Fruit fly (Drosophila melanogaster) whole organism, embryonic: ENCODE measurements around the gene CG2533.

Experiments used
- Ada2b ChIP-seq: fragments of 200-800 bp; sonication (Bioruptor generic); IDR thresholded peaks from 2 replicates; pipeline ENCODE4 v1.3.6; 2022; ENCODE audit warnings: missing biosample characterization, missing genetic modification characterization
- CG10267 ChIP-seq: fragments of 200-800 bp; sonication (Bioruptor generic); optimal IDR thresholded peaks from 2 replicates; lab custom pipeline; 2018; ENCODE audit warnings: missing biosample characterization, mild to moderate bottlenecking, missing genetic modification characterization, moderate library complexity
- CG12071 ChIP-seq: fragments of 200-800 bp; sonication (Bioruptor generic); optimal IDR thresholded peaks from 3 replicates; lab custom pipeline; 2018; ENCODE audit warnings: missing biosample characterization, mild to moderate bottlenecking, missing genetic modification characterization
- CG12659 ChIP-seq: fragments of 200-800 bp; sonication (Bioruptor generic); optimal IDR thresholded peaks from 3 replicates; lab custom pipeline; 2017; ENCODE audit warnings: mild to moderate bottlenecking, missing biosample characterization, missing genetic modification reagents, missing genetic modification characterization
- CG15479 ChIP-seq: fragments of 200-800 bp; sonication (Bioruptor generic); optimal IDR thresholded peaks from 3 replicates; lab custom pipeline; 2019; ENCODE audit warnings: missing biosample characterization, mild to moderate bottlenecking, missing genetic modification characterization, moderate library complexity
- CG1602 ChIP-seq: fragments of 200-800 bp; sonication (Bioruptor generic); optimal IDR thresholded peaks from 3 replicates; lab custom pipeline; 2016; ENCODE audit warnings: missing biosample characterization, missing genetic modification characterization
- CG30403 ChIP-seq: fragments of 200-800 bp; sonication (Bioruptor generic); optimal IDR thresholded peaks from 3 replicates; lab custom pipeline; 2016; ENCODE audit warnings: missing biosample characterization, missing genetic modification characterization
- CG30431 ChIP-seq: fragments of 200-800 bp; sonication (Bioruptor generic); optimal IDR thresholded peaks from 2 replicates; lab custom pipeline; 2017; ENCODE audit warnings: missing biosample characterization, missing genetic modification characterization
- CG3847 ChIP-seq: fragments of 200-800 bp; sonication (Bioruptor generic); IDR thresholded peaks from 2 replicates; pipeline ENCODE4 v1.3.6; 2022; ENCODE audit warnings: missing biosample characterization, missing genetic modification characterization
- CG4424 ChIP-seq: fragments of 200-800 bp; sonication (Bioruptor generic); optimal IDR thresholded peaks from 3 replicates; lab custom pipeline; 2016; ENCODE audit warnings: missing biosample characterization, missing genetic modification characterization
- CG6654 ChIP-seq: fragments of 200-800 bp; sonication (Bioruptor generic); optimal IDR thresholded peaks from 2 replicates; lab custom pipeline; 2017; ENCODE audit warnings: missing biosample characterization, mild to moderate bottlenecking, missing genetic modification characterization
- CG6813 ChIP-seq: fragments of 200-800 bp; sonication (Bioruptor generic); optimal IDR thresholded peaks from 2 replicates; lab custom pipeline; 2017; ENCODE audit warnings: missing biosample characterization, missing genetic modification characterization, mild to moderate bottlenecking, moderate library complexity, missing genetic modification reagents
- CG7357 ChIP-seq: fragments of 200-800 bp; sonication (Bioruptor generic); IDR thresholded peaks from 3 replicates; pipeline ENCODE4 v1.3.6; 2022; ENCODE audit warnings: missing biosample characterization, missing genetic modification characterization
- CG7372 ChIP-seq: fragments of 200-800 bp; sonication (Bioruptor generic); IDR thresholded peaks from 2 replicates; pipeline ENCODE4 v1.3.6; 2022; ENCODE audit warnings: missing biosample characterization, missing genetic modification characterization
- CG9817 ChIP-seq: fragments of 200-800 bp; sonication (Bioruptor generic); optimal IDR thresholded peaks from 2 replicates; lab custom pipeline; 2018; ENCODE audit warnings: missing biosample characterization, mild to moderate bottlenecking, missing genetic modification characterization, moderate library complexity
- CHES-1-like ChIP-seq: fragments of 200-800 bp; sonication (Bioruptor generic); optimal IDR thresholded peaks from 2 replicates; lab custom pipeline; 2016; ENCODE audit warnings: missing biosample characterization, missing genetic modification characterization
- CrebB ChIP-seq: fragments of 200-800 bp; sonication (Bioruptor generic); optimal IDR thresholded peaks from 3 replicates; lab custom pipeline; 2018; ENCODE audit warnings: missing biosample characterization, mild to moderate bottlenecking, missing genetic modification characterization
- Dbx ChIP-seq: fragments of 200-800 bp; sonication (Bioruptor generic); IDR thresholded peaks from 3 replicates; pipeline ENCODE4 v1.3.6; 2022; ENCODE audit warnings: missing biosample characterization, missing genetic modification characterization
- Deaf1 ChIP-seq: fragments of 200-800 bp; optimal IDR thresholded peaks from 3 replicates; lab custom pipeline; 2019; ENCODE audit warnings: missing biosample characterization, mild to moderate bottlenecking, missing genetic modification characterization, moderate library complexity
- ERR ChIP-seq: fragments of 200-800 bp; sonication (Bioruptor generic); optimal IDR thresholded peaks from 2 replicates; lab custom pipeline; 2016; ENCODE audit warnings: missing biosample characterization, missing genetic modification characterization
- Ets65A ChIP-seq: fragments of 200-800 bp; sonication (Bioruptor generic); peaks from one replicate; lab custom pipeline; 2016; ENCODE audit warnings: missing biosample characterization, missing genetic modification characterization
- Hr3 ChIP-seq: fragments of 200-800 bp; sonication (Bioruptor generic); optimal IDR thresholded peaks from 3 replicates; lab custom pipeline; 2016; ENCODE audit warnings: missing biosample characterization, missing genetic modification characterization
- Lhr ChIP-seq: fragments of 200-800 bp; sonication (Bioruptor generic); optimal IDR thresholded peaks from 3 replicates; lab custom pipeline; 2017; ENCODE audit warnings: mild to moderate bottlenecking, missing biosample characterization, missing genetic modification reagents, missing genetic modification characterization
- Mad ChIP-seq: fragments of 200-800 bp; sonication (Bioruptor generic); optimal IDR thresholded peaks from 2 replicates; lab custom pipeline; 2016; ENCODE audit warnings: missing biosample characterization, missing genetic modification characterization
- Max ChIP-seq: fragments of 200-800 bp; sonication (Bioruptor generic); optimal IDR thresholded peaks from 2 replicates; lab custom pipeline; 2016; ENCODE audit warnings: missing biosample characterization, mild to moderate bottlenecking, missing genetic modification characterization
- Meics ChIP-seq: fragments of 200-800 bp; sonication (Bioruptor generic); optimal IDR thresholded peaks from 2 replicates; lab custom pipeline; 2017; ENCODE audit warnings: missing biosample characterization, mild to moderate bottlenecking, missing genetic modification characterization
- Mrtf ChIP-seq: fragments of 200-800 bp; sonication (Bioruptor generic); IDR thresholded peaks from 3 replicates; pipeline ENCODE4 v1.3.6; 2022; ENCODE audit warnings: missing biosample characterization, missing genetic modification characterization
- Ssrp ChIP-seq: fragments of 200-800 bp; sonication (Bioruptor generic); optimal IDR thresholded peaks from 2 replicates; lab custom pipeline; 2018; ENCODE audit warnings: missing biosample characterization, mild to moderate bottlenecking, missing genetic modification characterization, moderate library complexity
- Vsx1 ChIP-seq: fragments of 200-800 bp; sonication (Bioruptor generic); optimal IDR thresholded peaks from 2 replicates; lab custom pipeline; 2017; ENCODE audit warnings: missing biosample characterization, mild to moderate bottlenecking, missing genetic modification characterization, missing genetic modification reagents
- Xbp1 ChIP-seq: fragments of 200-800 bp; sonication (Bioruptor generic); optimal IDR thresholded peaks from 3 replicates; lab custom pipeline; 2016; ENCODE audit warnings: missing biosample characterization, mild to moderate bottlenecking, missing genetic modification characterization
- ato ChIP-seq: fragments of 200-800 bp; sonication (Bioruptor generic); IDR thresholded peaks from 2 replicates; pipeline ENCODE4 v1.3.6; 2022; ENCODE audit warnings: missing biosample characterization, missing genetic modification characterization; ENCODE audit not compliant: partially characterized antibody
- bcd ChIP-seq: fragments of 200-800 bp; sonication (Bioruptor generic); optimal IDR thresholded peaks from 2 replicates; lab custom pipeline; 2017; ENCODE audit warnings: missing biosample characterization, mild to moderate bottlenecking, missing genetic modification characterization
- dan ChIP-seq: fragments of 200-800 bp; sonication (Bioruptor generic); IDR thresholded peaks from 2 replicates; pipeline ENCODE4 v1.3.6; 2022; ENCODE audit warnings: missing biosample characterization, missing genetic modification characterization
- dysf ChIP-seq: fragments of 200-800 bp; sonication (Bioruptor generic); IDR thresholded peaks from 3 replicates; pipeline ENCODE4 v1.3.6; 2022; ENCODE audit warnings: missing biosample characterization, missing genetic modification characterization
- gsb ChIP-seq: fragments of 200-800 bp; sonication (Bioruptor generic); IDR thresholded peaks from 2 replicates; pipeline ENCODE4 v1.3.6; 2022; ENCODE audit warnings: missing biosample characterization, missing genetic modification characterization
- ham ChIP-seq: fragments of 200-800 bp; sonication (Bioruptor generic); IDR thresholded peaks from 2 replicates; pipeline ENCODE4 v1.3.6; 2022; ENCODE audit warnings: missing biosample characterization, missing genetic modification characterization
- ken ChIP-seq: fragments of 200-800 bp; sonication (Bioruptor generic); IDR thresholded peaks from 3 replicates; pipeline ENCODE4 v1.3.6; 2022; ENCODE audit warnings: missing biosample characterization, missing genetic modification characterization
- nerfin-2 ChIP-seq: fragments of 200-800 bp; sonication (Bioruptor generic); IDR thresholded peaks from 2 replicates; pipeline ENCODE4 v1.3.6; 2022; ENCODE audit warnings: missing biosample characterization, missing genetic modification characterization; ENCODE audit not compliant: partially characterized antibody
- nom ChIP-seq: fragments of 200-800 bp; sonication (Bioruptor generic); optimal IDR thresholded peaks from 2 replicates; lab custom pipeline; 2017; ENCODE audit warnings: missing biosample characterization, missing genetic modification characterization, mild to moderate bottlenecking, moderate library complexity, missing genetic modification reagents
- pita ChIP-seq: fragments of 200-800 bp; sonication (Bioruptor generic); optimal IDR thresholded peaks from 2 replicates; lab custom pipeline; 2017; ENCODE audit warnings: missing biosample characterization, mild to moderate bottlenecking, missing genetic modification characterization
- ro ChIP-seq: fragments of 200-800 bp; sonication (Bioruptor generic); IDR thresholded peaks from 2 replicates; pipeline ENCODE4 v1.3.6; 2022; ENCODE audit warnings: missing biosample characterization, missing genetic modification characterization
- row ChIP-seq: fragments of 200-800 bp; sonication (Bioruptor generic); IDR thresholded peaks from 3 replicates; pipeline ENCODE4 v1.3.6; 2022; ENCODE audit warnings: missing biosample characterization, missing genetic modification characterization
- sens ChIP-seq: fragments of 200-800 bp; sonication (Bioruptor generic); peaks from one replicate; lab custom pipeline; 2016; ENCODE audit warnings: missing biosample characterization, missing genetic modification characterization
- seq ChIP-seq: fragments of 200-800 bp; sonication (Bioruptor generic); IDR thresholded peaks from 2 replicates; pipeline ENCODE4 v1.3.6; 2022; ENCODE audit warnings: missing biosample characterization, missing genetic modification characterization
- sima ChIP-seq: fragments of 200-800 bp; sonication (Bioruptor generic); optimal IDR thresholded peaks from 2 replicates; lab custom pipeline; 2016; ENCODE audit warnings: missing biosample characterization, missing genetic modification characterization
- sisA ChIP-seq: fragments of 200-800 bp; sonication (Bioruptor generic); IDR thresholded peaks from 2 replicates; pipeline ENCODE4 v1.3.6; 2022; ENCODE audit warnings: missing biosample characterization, missing genetic modification characterization
- sqz ChIP-seq: fragments of 200-800 bp; sonication (Bioruptor generic); optimal IDR thresholded peaks from 3 replicates; lab custom pipeline; 2018; ENCODE audit warnings: missing biosample characterization, mild to moderate bottlenecking, missing genetic modification characterization
- tin ChIP-seq: fragments of 200-800 bp; sonication (Bioruptor generic); optimal IDR thresholded peaks from 3 replicates; lab custom pipeline; 2016; ENCODE audit warnings: missing biosample characterization, missing genetic modification characterization
- tio ChIP-seq: fragments of 200-800 bp; sonication (Bioruptor generic); optimal IDR thresholded peaks from 2 replicates; lab custom pipeline; 2017; ENCODE audit warnings: missing biosample characterization, missing genetic modification characterization, inconsistent platforms
- tll ChIP-seq, 2 experiments: fragments of 200-800 bp in 1 of 2; fragments of >200 bp in 1 of 2; sonication (Bioruptor generic) in 1 of 2; optimal IDR thresholded peaks; 2 replicates each; lab custom pipeline; 2017 to 2019; ENCODE audit warnings: missing biosample characterization in 2 of 2, missing genetic modification characterization in 2 of 2, mild to moderate bottlenecking in 1 of 2, moderate library complexity in 1 of 2

Gene CG2533

DNA sequence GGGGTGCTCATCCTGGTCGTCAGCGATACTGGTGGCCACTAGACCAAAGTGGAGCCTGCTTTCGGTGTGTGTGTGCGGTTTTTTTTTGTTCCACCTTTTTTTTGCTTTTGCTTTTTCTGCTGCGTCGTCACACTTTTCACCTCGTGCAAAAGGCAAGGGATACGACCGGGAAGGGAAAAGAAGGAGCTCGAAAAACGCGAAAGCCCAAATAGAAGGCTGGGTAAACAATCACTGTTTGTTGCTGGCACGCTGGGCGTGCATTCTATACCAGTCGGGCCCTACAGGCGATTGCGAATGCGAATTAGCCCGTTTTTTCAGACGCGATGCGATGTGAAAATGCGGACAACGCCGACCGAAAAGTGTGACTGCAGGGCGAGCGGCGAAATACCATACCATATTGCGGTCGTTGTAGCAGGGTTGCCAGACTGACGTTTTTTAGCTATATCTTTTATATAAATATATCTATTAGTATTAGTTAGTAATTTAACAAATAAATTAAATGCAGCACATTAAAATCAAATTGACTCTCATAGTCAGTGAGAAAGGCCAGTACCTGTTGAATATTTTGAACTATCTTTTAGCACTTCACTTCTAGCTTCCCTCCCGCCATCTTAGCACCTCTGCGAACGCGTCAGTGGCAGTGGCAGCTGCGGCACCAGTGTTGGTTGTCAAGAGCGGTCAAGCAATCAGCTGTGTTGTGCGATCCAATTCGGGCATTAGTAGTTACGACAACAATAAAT is 33.9 kb downstream of the CG2533 start, which contains the start of the genes Polr2A and CG11699 (continued):
- TF ChIP-seq CG6813 (GFP tag; lab: Kevin White, UChicago) (peak; percentile 9), Ets65A (GFP tag; lab: Kevin White, UChicago) (peak; percentile 81), ato (no peak), CG15479 (peak; percentile 36), Mad (GFP tag; lab: Kevin White, UChicago) (peak; percentile 26), Ada2b (no peak), Lhr (peak; percentile 42), CG7357 (GFP tag; lab: Robert Waterston, UW) (no peak; the same call in 2 of the 3 replicates), ken (no peak), Vsx1 (GFP tag; lab: Kevin White, UChicago) (no peak), ERR (GFP tag; lab: Kevin White, UChicago) (no peak), seq (GFP tag; lab: Robert Waterston, UW) (peak; percentile 36; the same call in 1 of the 2 replicates), tll (GFP tag; optimal IDR thresholded peaks at IDR 0.05; lab: Kevin White, UChicago) (peak in 1 of 2 experiments; percentile 47), Hr3 (GFP tag; lab: Kevin White, UChicago) (peak; percentile 57), tin (GFP tag; lab: Kevin White, UChicago) (peak; percentile 19), CG30403 (GFP tag; lab: Kevin White, UChicago) (peak; percentile 57), Max (peak; percentile 47), pita (GFP tag; lab: Kevin White, UChicago) (no peak), CHES-1-like (no peak), dan (GFP tag; lab: Robert Waterston, UW) (no peak), CG12071 (GFP tag; lab: Kevin White, UChicago) (no peak), ham (no peak), sens (GFP tag; lab: Kevin White, UChicago) (peak; percentile 47), bcd (GFP tag; lab: Kevin White, UChicago) (peak; percentile 46), Meics (GFP tag; lab: Kevin White, UChicago) (peak; percentile 44), ro (GFP tag; lab: Robert Waterston, UW) (no peak), dysf (GFP tag; lab: Robert Waterston, UW) (peak; percentile 35; the same call in 1 of the 3 replicates), Deaf1 (tag; lab: Kevin White, UChicago) (peak; percentile 42), gsb (GFP tag; lab: Robert Waterston, UW) (no peak), CG1602 (peak; percentile 23), CG9817 (tag; lab: Kevin White, UChicago) (peak; percentile 53), CG10267 (tag; lab: Kevin White, UChicago) (peak; percentile 93), sima (GFP tag; lab: Kevin White, UChicago) (no peak), CrebB (tag; lab: Kevin White, UChicago) (no peak), Xbp1 (GFP tag; lab: Kevin White, UChicago) (peak; percentile 60), sisA (GFP tag; lab: Robert Waterston, UW) (peak; percentile 43), Dbx (GFP tag; lab: Robert Waterston, UW) (peak; percentile 45; the same call in 2 of the 3 replicates), row (GFP tag; lab: Robert Waterston, UW) (peak; percentile 87), CG7372 (0 out of 2 replicates have a peak, but pooled peaks have one; percentile 19), CG6654 (GFP tag; lab: Kevin White, UChicago) (no peak), CG12659 (peak; percentile 69), Mrtf (GFP tag; lab: Robert Waterston, UW) (no peak), CG4424 (GFP tag; lab: Kevin White, UChicago) (peak; percentile 21), sqz (GFP tag; lab: Kevin White, UChicago) (peak; percentile 54), nom (peak; percentile 76), tio (GFP tag; lab: Kevin White, UChicago) (no peak), nerfin-2 (GFP tag; lab: Robert Waterston, UW) (no peak), CG3847 (GFP tag; lab: Robert Waterston, UW) (peak; percentile 67), Ssrp (tag; lab: Kevin White, UChicago) (peak; percentile 12), CG30431 (peak; percentile 9)
